Fruit fly (Drosophila melanogaster) whole organism, wandering third instar larva: ENCODE measurements around the gene tth.

Experiments used
- CG32264 ChIP-seq: fragments of 200-800 bp; sonication (Bioruptor generic); optimal IDR thresholded peaks from 2 replicates; lab custom pipeline; 2016; ENCODE audit warnings: missing biosample characterization, missing genetic modification characterization
- Hr78 ChIP-seq: fragments of >200 bp; optimal IDR thresholded peaks from 2 replicates; lab custom pipeline; 2017; ENCODE audit warnings: missing biosample characterization, missing genetic modification characterization
- Myc ChIP-seq: fragments of >200 bp; optimal IDR thresholded peaks from 2 replicates; lab custom pipeline; 2017
- brk ChIP-seq: fragments of 200-800 bp; sonication (Bioruptor generic); optimal IDR thresholded peaks from 2 replicates; lab custom pipeline; 2016; ENCODE audit warnings: missing biosample characterization, mild to moderate bottlenecking, missing genetic modification characterization
- fru ChIP-seq: fragments of 200-800 bp; sonication (Bioruptor generic); optimal IDR thresholded peaks from 3 replicates; lab custom pipeline; 2016; ENCODE audit warnings: missing biosample characterization, mild to moderate bottlenecking, missing genetic modification characterization
- h ChIP-seq: fragments of 200-800 bp; sonication (Bioruptor generic); optimal IDR thresholded peaks from 3 replicates; lab custom pipeline; 2016; ENCODE audit warnings: missing biosample characterization, mild to moderate bottlenecking, missing genetic modification characterization
- usp ChIP-seq: fragments of >200 bp; optimal IDR thresholded peaks from 2 replicates; lab custom pipeline; 2017; ENCODE audit warnings: missing biosample characterization, missing genetic modification characterization

DNA sequence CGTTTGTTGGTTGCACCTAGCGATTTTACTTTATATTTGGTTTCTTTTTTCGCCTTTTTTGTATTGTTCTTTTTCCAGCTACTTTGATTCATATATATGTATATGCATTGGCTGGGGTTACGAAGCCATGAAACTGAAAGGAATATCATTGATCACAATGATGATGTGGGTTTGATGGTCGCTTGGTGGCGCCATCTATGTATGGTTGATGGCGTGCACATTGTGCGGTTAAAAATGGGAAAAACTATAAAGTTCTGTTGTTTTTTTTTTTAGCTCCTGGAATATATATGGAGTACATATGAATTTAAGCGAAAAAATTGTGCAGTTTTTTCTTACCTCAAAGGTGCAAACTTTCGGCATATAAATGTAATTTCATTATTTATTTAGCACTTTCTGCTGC lies 29.5 kb downstream of the tth start:
- no peak for TF ChIP-seq Myc (lab: Kevin White, UChicago)
- TF ChIP-seq h (GFP tag; lab: Kevin White, UChicago) = no peak
- TF ChIP-seq usp = no peak
- no peak for TF ChIP-seq CG32264 (GFP tag; lab: Kevin White, UChicago)
- no peak for TF ChIP-seq Hr78 (GFP tag; lab: Kevin White, UChicago)
- no peak for TF ChIP-seq fru (GFP tag; lab: Kevin White, UChicago)
- TF ChIP-seq brk = no peak
